Worm (Caenorhabditis elegans): ENCODE results near the gene otpl-4.

DNA sequence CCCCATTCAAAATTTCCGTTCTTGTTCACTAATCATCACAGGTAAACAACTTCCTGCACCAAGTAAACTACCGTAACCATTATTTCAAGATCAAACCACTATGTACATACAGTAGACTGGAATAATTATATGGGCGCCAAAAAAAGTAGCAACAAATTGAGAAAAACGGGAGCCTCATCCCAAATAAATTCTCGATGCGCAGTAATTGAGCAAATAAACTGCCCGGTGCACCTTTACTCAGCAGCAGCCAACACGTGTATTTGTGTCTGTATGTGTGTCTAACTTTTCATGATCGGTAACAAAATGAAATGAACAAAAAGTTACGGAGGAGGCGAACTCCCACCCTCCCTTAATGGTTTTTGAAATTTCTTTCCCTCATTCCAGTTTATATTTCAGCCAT lies 7.9 kb upstream of the otpl-4 start, which contains the start of gene otpl-5:
- TF ChIP-seq ceh-28 (tag; optimal IDR thresholded peaks at IDR 0.05) (no peak), elt-1 (tag; optimal IDR thresholded peaks at IDR 0.05) (no peak), nhr-77 (tag; optimal IDR thresholded peaks at IDR 0.05) (no peak)

All from whole organism, L3 larva.